Worm (Caenorhabditis elegans) whole organism, L1 larva: ENCODE data around the gene M163.10.
A peak's percentile ranks its signal among the peaks of the same experiment; 100 is the strongest.

Source experiments
- C04F5.9 ChIP-seq: sonication (generic microtip); optimal IDR thresholded peaks from 2 replicates; lab custom pipeline; 2016; ENCODE audit warnings: missing genetic modification characterization, missing compliant biosample characterization
- C16A3.4 ChIP-seq: fragments of 150-350 bp; optimal IDR thresholded peaks from 2 replicates; lab custom pipeline; 2014; ENCODE audit warnings: missing biosample characterization, missing genetic modification characterization
- C34B4.2 ChIP-seq: sonication (generic microtip); optimal IDR thresholded peaks from 2 replicates; lab custom pipeline; 2017; ENCODE audit warnings: mild to moderate bottlenecking, missing genetic modification characterization, missing compliant biosample characterization
- Y116A8C.19 ChIP-seq: sonication (generic microtip); optimal IDR thresholded peaks from 2 replicates; lab custom pipeline; 2016; ENCODE audit warnings: missing compliant biosample characterization, missing genetic modification characterization, borderline replicate concordance
- aha-1 ChIP-seq: fragments of 150-350 bp; optimal IDR thresholded peaks from 2 replicates; lab custom pipeline; 2014; ENCODE audit warnings: missing biosample characterization, missing genetic modification characterization
- blmp-1 ChIP-seq: fragments of 150-350 bp; optimal IDR thresholded peaks from 2 replicates; lab custom pipeline; 2014; ENCODE audit warnings: missing biosample characterization, missing genetic modification characterization
- ceh-63 ChIP-seq: fragments of 200-800 bp; sonication (Bioruptor generic); optimal IDR thresholded peaks from 2 replicates; lab custom pipeline; 2018; ENCODE audit warnings: mild to moderate bottlenecking, missing genetic modification characterization, missing compliant biosample characterization
- ceh-82 ChIP-seq, 3 experiments: fragments of 150-350 bp in 1 of 3; sonication (generic microtip) in 2 of 3; optimal IDR thresholded peaks; 2 replicates each; lab custom pipeline; 2014 to 2017; ENCODE audit warnings: missing biosample characterization in 3 of 3, missing genetic modification characterization in 3 of 3
- ceh-88 ChIP-seq: fragments of 200-800 bp; sonication (Bioruptor generic); IDR thresholded peaks from 2 replicates; pipeline ENCODE4 v1.3.6; 2022; ENCODE audit warnings: missing genetic modification characterization, missing compliant biosample characterization
- ces-1 ChIP-seq: fragments of 150-350 bp; optimal IDR thresholded peaks from 2 replicates; lab custom pipeline; 2014; ENCODE audit warnings: missing biosample characterization, missing genetic modification reagents, missing genetic modification characterization
- dsc-1 ChIP-seq: sonication (generic microtip); optimal IDR thresholded peaks from 2 replicates; lab custom pipeline; 2016; ENCODE audit warnings: mild to moderate bottlenecking, missing genetic modification characterization, missing compliant biosample characterization
- efl-1 ChIP-seq, 4 experiments: fragments of 150-350 bp; optimal IDR thresholded peaks in 3 of 4; peaks in 1 of 4; 1 replicate in 1 of 4; 2 replicates in 3 of 4; lab custom pipeline; 2014; ENCODE audit warnings: missing biosample characterization in 2 of 4, missing genetic modification characterization in 2 of 4, missing genetic modification reagents in 2 of 4
- egl-13 ChIP-seq: sonication (generic microtip); optimal IDR thresholded peaks from 2 replicates; lab custom pipeline; 2016; ENCODE audit warnings: missing genotype, missing genetic modification reagents, missing genetic modification characterization, missing compliant biosample characterization
- elt-2 ChIP-seq: sonication (generic microtip); optimal IDR thresholded peaks from 2 replicates; lab custom pipeline; 2016; ENCODE audit warnings: missing genetic modification characterization, mild to moderate bottlenecking, inconsistent platforms, missing compliant biosample characterization, missing genetic modification reagents
- elt-3 ChIP-seq, 6 experiments: fragments of 150-350 bp in 1 of 6; sonication (generic microtip); optimal IDR thresholded peaks; 2 replicates each; lab custom pipeline; 2017 to 2018; ENCODE audit warnings: missing biosample characterization in 6 of 6, missing genetic modification characterization in 6 of 6, inconsistent platforms in 1 of 6
- ets-5 ChIP-seq: fragments of 200-800 bp; sonication (Bioruptor generic); IDR thresholded peaks from 2 replicates; pipeline ENCODE4 v1.3.6; 2022; ENCODE audit warnings: missing genetic modification characterization, missing compliant biosample characterization
- fkh-10 ChIP-seq: sonication (generic microtip); optimal IDR thresholded peaks from 2 replicates; lab custom pipeline; 2017; ENCODE audit warnings: missing biosample characterization, missing genetic modification reagents, missing genetic modification characterization
- fkh-4 ChIP-seq: sonication (generic microtip); optimal IDR thresholded peaks from 2 replicates; lab custom pipeline; 2016; ENCODE audit warnings: missing compliant biosample characterization, missing genetic modification characterization, borderline replicate concordance
- fkh-8 ChIP-seq: sonication (generic microtip); optimal IDR thresholded peaks from 2 replicates; lab custom pipeline; 2016; ENCODE audit warnings: mild to moderate bottlenecking, missing genetic modification characterization, missing compliant biosample characterization
- grh-1 ChIP-seq: fragments of 200-800 bp; sonication (Bioruptor generic); IDR thresholded peaks from 2 replicates; pipeline ENCODE4 v1.3.6; 2022; ENCODE audit warnings: missing genetic modification reagents, missing genetic modification characterization, missing compliant biosample characterization
- hpl-2 ChIP-seq: fragments of 150-350 bp; optimal IDR thresholded peaks from 2 replicates; lab custom pipeline; 2014; ENCODE audit warnings: missing biosample characterization, missing genetic modification reagents, missing genetic modification characterization
- irx-1 ChIP-seq: sonication (generic microtip); optimal IDR thresholded peaks from 2 replicates; lab custom pipeline; 2016; ENCODE audit warnings: missing genetic modification characterization, missing compliant biosample characterization
- isw-1 ChIP-seq: fragments of 200-800 bp; sonication (Bioruptor generic); IDR thresholded peaks from 2 replicates; pipeline ENCODE4 v1.3.6; 2022; ENCODE audit warnings: missing genetic modification characterization, missing compliant biosample characterization
- jun-1 ChIP-seq: fragments of 150-350 bp; optimal IDR thresholded peaks from 2 replicates; lab custom pipeline; 2014; ENCODE audit warnings: missing biosample characterization, missing genetic modification reagents, missing genetic modification characterization
- lin-14 ChIP-seq: fragments of 200-800 bp; sonication (Bioruptor generic); optimal IDR thresholded peaks from 2 replicates; lab custom pipeline; 2018; ENCODE audit warnings: mild to moderate bottlenecking, missing genetic modification characterization, moderate library complexity, missing compliant biosample characterization
- lin-39 ChIP-seq: fragments of 150-350 bp; optimal IDR thresholded peaks from 2 replicates; lab custom pipeline; 2014; ENCODE audit warnings: missing biosample characterization, missing genetic modification reagents, missing genetic modification characterization
- lir-3 ChIP-seq: sonication (generic microtip); optimal IDR thresholded peaks from 2 replicates; lab custom pipeline; 2016; ENCODE audit warnings: mild to moderate bottlenecking, missing genetic modification characterization, moderate library complexity, missing compliant biosample characterization; ENCODE audit not compliant: poor library complexity
- lsy-2 ChIP-seq, 2 experiments: fragments of 150-350 bp; optimal IDR thresholded peaks; 2 replicates each; lab custom pipeline; 2014; ENCODE audit warnings: missing biosample characterization in 2 of 2, missing genetic modification characterization in 2 of 2
- mab-9 ChIP-seq: fragments of 200-800 bp; sonication (Bioruptor generic); IDR thresholded peaks from 2 replicates; pipeline ENCODE4 v1.3.6; 2022; ENCODE audit warnings: missing genetic modification reagents, missing genetic modification characterization, missing compliant biosample characterization
- mdl-1 ChIP-seq, 2 experiments: fragments of 150-350 bp; optimal IDR thresholded peaks; 2 replicates each; lab custom pipeline; 2014 to 2017; ENCODE audit warnings: missing biosample characterization in 2 of 2, missing genetic modification characterization in 2 of 2, inconsistent platforms in 1 of 2
- nhr-11 ChIP-seq: fragments of 150-350 bp; optimal IDR thresholded peaks from 2 replicates; lab custom pipeline; 2014; ENCODE audit warnings: missing biosample characterization, missing genetic modification characterization
- nhr-47 ChIP-seq: sonication (generic microtip); optimal IDR thresholded peaks from 2 replicates; lab custom pipeline; 2016; ENCODE audit warnings: mild to moderate bottlenecking, missing genetic modification characterization, moderate library complexity, missing compliant biosample characterization
- nhr-71 ChIP-seq: sonication (generic microtip); optimal IDR thresholded peaks from 2 replicates; lab custom pipeline; 2016; ENCODE audit warnings: mild to moderate bottlenecking, missing genetic modification characterization, moderate library complexity, missing compliant biosample characterization
- nhr-77 ChIP-seq: fragments of 150-350 bp; optimal IDR thresholded peaks from 2 replicates; lab custom pipeline; 2014; ENCODE audit warnings: missing biosample characterization, missing genetic modification characterization
- nhr-84 ChIP-seq: sonication (generic microtip); optimal IDR thresholded peaks from 2 replicates; lab custom pipeline; 2017; ENCODE audit warnings: missing biosample characterization, missing genetic modification characterization
- nhr-85 ChIP-seq: sonication (generic microtip); peaks from one replicate; lab custom pipeline; 2016; ENCODE audit warnings: missing genetic modification characterization, inconsistent platforms, missing compliant biosample characterization
- nhr-90 ChIP-seq: sonication (generic microtip); optimal IDR thresholded peaks from 2 replicates; lab custom pipeline; 2016; ENCODE audit warnings: mild to moderate bottlenecking, missing genetic modification characterization, missing compliant biosample characterization; ENCODE audit not compliant: poor library complexity
- rnt-1 ChIP-seq: sonication (generic microtip); optimal IDR thresholded peaks from 2 replicates; lab custom pipeline; 2016; ENCODE audit warnings: mild to moderate bottlenecking, missing genetic modification characterization, moderate library complexity, missing compliant biosample characterization
- skn-1 ChIP-seq: fragments of 150-350 bp; optimal IDR thresholded peaks from 2 replicates; lab custom pipeline; 2014; ENCODE audit warnings: missing biosample characterization, missing genetic modification characterization
- sox-4 ChIP-seq: sonication (generic microtip); optimal IDR thresholded peaks from 2 replicates; lab custom pipeline; 2016; ENCODE audit warnings: missing genetic modification characterization, missing compliant biosample characterization
- sup-37 ChIP-seq: fragments of 200-800 bp; sonication (Bioruptor generic); optimal IDR thresholded peaks from 2 replicates; lab custom pipeline; 2018; ENCODE audit warnings: mild to moderate bottlenecking, missing genetic modification characterization, missing compliant biosample characterization
- swsn-7 ChIP-seq: sonication (generic microtip); optimal IDR thresholded peaks from 2 replicates; lab custom pipeline; 2016; ENCODE audit warnings: missing genetic modification characterization, missing compliant biosample characterization
- tlp-1 ChIP-seq: fragments of 150-350 bp; optimal IDR thresholded peaks from 2 replicates; lab custom pipeline; 2014; ENCODE audit warnings: missing biosample characterization, missing genetic modification characterization
- unc-130 ChIP-seq: fragments of 150-350 bp; optimal IDR thresholded peaks from 2 replicates; lab custom pipeline; 2017; ENCODE audit warnings: missing biosample characterization, missing genetic modification characterization, inconsistent platforms
- unc-62 ChIP-seq: fragments of 150-350 bp; optimal IDR thresholded peaks from 2 replicates; lab custom pipeline; 2014; ENCODE audit warnings: missing biosample characterization, missing genetic modification reagents, missing genetic modification characterization
- unc-98 ChIP-seq: fragments of 200-800 bp; sonication (Bioruptor generic); IDR thresholded peaks from 2 replicates; pipeline ENCODE4 v1.3.6; 2022; ENCODE audit warnings: missing genetic modification characterization, missing compliant biosample characterization
- vab-15 ChIP-seq: sonication (generic microtip); optimal IDR thresholded peaks from 2 replicates; lab custom pipeline; 2017; ENCODE audit warnings: missing genotype, mild to moderate bottlenecking, missing genetic modification characterization, missing compliant biosample characterization
- zag-1 ChIP-seq: fragments of 150-350 bp; optimal IDR thresholded peaks from 2 replicates; lab custom pipeline; 2014; ENCODE audit warnings: missing biosample characterization, missing genetic modification characterization

Gene M163.10

DNA sequence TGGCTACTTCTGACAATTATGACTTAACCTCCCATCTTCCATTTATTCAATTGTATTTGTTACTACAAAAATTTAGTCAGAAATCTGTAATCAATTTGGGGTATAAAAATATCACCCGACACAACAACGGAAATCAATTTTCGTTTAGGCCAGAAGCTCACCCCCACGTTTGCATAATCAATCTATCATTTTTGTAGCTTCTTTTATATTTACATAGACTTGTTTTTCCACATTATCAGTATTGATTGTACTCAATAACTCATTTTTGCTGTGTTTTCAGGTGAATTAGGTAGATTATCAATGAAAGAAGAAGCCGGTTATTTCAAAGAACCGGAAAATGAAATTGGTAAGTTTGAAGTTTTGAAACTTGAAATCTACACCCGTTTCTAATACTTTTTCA lies 3.0 kb downstream of the M163.10 start, which contains the start of gene M163.5:
TSS of gene M163.5 (plus strand) at position 301 of the 400 bp plus-strand sequence.
- TF ChIP-seq unc-98 (GFP tag; lab: Robert Waterston, UW) (no peak), lir-3 (tag; lab: Kevin White, UChicago) (no peak), skn-1 (tag; lab: Kevin White, UChicago) (no peak), lin-39 (tag; lab: Kevin White, UChicago) (no peak), zag-1 (tag; lab: Kevin White, UChicago) (no peak), C34B4.2 (tag; lab: Kevin White, UChicago) (no peak), hpl-2 (no peak), nhr-90 (no peak), fkh-10 (no peak), unc-62 (no peak), elt-3 (tag; optimal IDR thresholded peaks at IDR 0.05; lab: Kevin White, UChicago) (no peak), aha-1 (no peak), sox-4 (tag; lab: Kevin White, UChicago) (no peak), isw-1 (no peak), nhr-11 (no peak)

- no peak for TF ChIP-seq ces-1
- TF ChIP-seq nhr-11 = no peak
- no peak for TF ChIP-seq Y116A8C.19 (tag; lab: Kevin White, UChicago)
- peak; percentile 44; the same call in 1 of the 2 replicates for TF ChIP-seq isw-1
- TF ChIP-seq jun-1 = peak; percentile 51
- TF ChIP-seq blmp-1 = no peak
- no peak for TF ChIP-seq sox-4 (tag; lab: Kevin White, UChicago)
- no peak for TF ChIP-seq vab-15 (tag; lab: Kevin White, UChicago)
- peak; percentile 24 for TF ChIP-seq rnt-1 (tag; lab: Kevin White, UChicago)
- TF ChIP-seq fkh-8 (tag; lab: Kevin White, UChicago) = no peak
- TF ChIP-seq elt-2 = peak; percentile 56
- no peak for TF ChIP-seq zag-1 (tag; lab: Kevin White, UChicago)
- no peak for TF ChIP-seq fkh-10
- TF ChIP-seq nhr-47 (tag; lab: Kevin White, UChicago) = peak; percentile 71
- peak; percentile 45; the same call in 1 of the 2 replicates for TF ChIP-seq grh-1
- peak; percentile 82 for TF ChIP-seq nhr-85 (tag; lab: Kevin White, UChicago)
- TF ChIP-seq lsy-2 (tag; optimal IDR thresholded peaks at IDR 0.05; lab: Kevin White, UChicago) = peak; percentile 6 to 53
- peak; percentile 30 for TF ChIP-seq nhr-77 (tag; lab: Kevin White, UChicago)
- no peak for TF ChIP-seq nhr-84 (tag; lab: Kevin White, UChicago)
- peak; percentile 54 for TF ChIP-seq swsn-7 (tag; lab: Kevin White, UChicago)
- TF ChIP-seq ceh-82 (tag; optimal IDR thresholded peaks at IDR 0.05; lab: Kevin White, UChicago) = peak; percentile 38 to 57 (median 46)
- no peak for TF ChIP-seq sup-37 (GFP tag; lab: Kevin White, UChicago)
- no peak for TF ChIP-seq egl-13 (tag; lab: Kevin White, UChicago)
- TF ChIP-seq unc-130 = peak; percentile 7
- no peak for TF ChIP-seq ets-5
- no peak for TF ChIP-seq C04F5.9 (tag; lab: Kevin White, UChicago)
- TF ChIP-seq lin-14 (GFP tag; lab: Kevin White, UChicago) = no peak
- TF ChIP-seq aha-1 = no peak
- no peak for TF ChIP-seq mab-9 (GFP tag; lab: Robert Waterston, UW)
- TF ChIP-seq ceh-63 (GFP tag; lab: Kevin White, UChicago) = no peak
- no peak for TF ChIP-seq dsc-1 (tag; lab: Kevin White, UChicago)
- peak; percentile 61 for TF ChIP-seq nhr-71
- TF ChIP-seq elt-3 (tag; optimal IDR thresholded peaks at IDR 0.05; lab: Kevin White, UChicago) = peak in 3 of 6 experiments; percentile 18 to 79 (median 66)
- no peak for TF ChIP-seq C34B4.2 (tag; lab: Kevin White, UChicago)
- no peak; the same call in 1 of the 2 replicates for TF ChIP-seq ceh-88 (GFP tag; lab: Robert Waterston, UW)
- TF ChIP-seq skn-1 (tag; lab: Kevin White, UChicago) = peak; percentile 83
- no peak for TF ChIP-seq fkh-4 (tag; lab: Kevin White, UChicago)
- TF ChIP-seq C16A3.4 (tag; lab: Kevin White, UChicago) = peak; percentile 65
- no peak for TF ChIP-seq tlp-1 (tag; lab: Kevin White, UChicago)
- peak in 1 of 2 experiments; percentile 50 for TF ChIP-seq mdl-1 (tag; optimal IDR thresholded peaks at IDR 0.05; lab: Kevin White, UChicago)
- peak; percentile 67 for TF ChIP-seq irx-1 (tag; lab: Kevin White, UChicago)
- TF ChIP-seq lin-39 (tag; lab: Kevin White, UChicago) = no peak
- peak in 1 of 2 experiments; percentile 19 for TF ChIP-seq efl-1 (optimal IDR thresholded peaks at IDR 0.05; lab: Kevin White, UChicago)
- peak in 1 of 2 experiments; percentile 95 for TF ChIP-seq efl-1 (GFP tag; optimal IDR thresholded peaks at IDR 0.05 in 1 of 2; lab: Kevin White, UChicago)
Measured at ce11 chrX:14476625-14477257, 6.0 kb downstream of the M163.10 start.
